Worm (Caenorhabditis elegans) whole organism, mixed stage, embryonic: ENCODE results near the gene sre-45.

Experiments used
- M03D4.4 ChIP-seq: sonication (generic microtip); optimal IDR thresholded peaks from 2 replicates; lab custom pipeline; 2017; ENCODE audit warnings: mild to moderate bottlenecking, missing genetic modification characterization, missing compliant biosample characterization
- nhr-12 ChIP-seq: fragments of 150-350 bp; optimal IDR thresholded peaks from 2 replicates; lab custom pipeline; 2014; ENCODE audit warnings: missing biosample characterization, missing genetic modification characterization
- nhr-76 ChIP-seq: sonication (generic microtip); optimal IDR thresholded peaks from 2 replicates; lab custom pipeline; 2017; ENCODE audit warnings: missing biosample characterization, missing genetic modification characterization
- ztf-11 ChIP-seq: fragments of 150-350 bp; optimal IDR thresholded peaks from 2 replicates; lab custom pipeline; 2014; ENCODE audit warnings: missing biosample characterization, missing genetic modification characterization

DNA sequence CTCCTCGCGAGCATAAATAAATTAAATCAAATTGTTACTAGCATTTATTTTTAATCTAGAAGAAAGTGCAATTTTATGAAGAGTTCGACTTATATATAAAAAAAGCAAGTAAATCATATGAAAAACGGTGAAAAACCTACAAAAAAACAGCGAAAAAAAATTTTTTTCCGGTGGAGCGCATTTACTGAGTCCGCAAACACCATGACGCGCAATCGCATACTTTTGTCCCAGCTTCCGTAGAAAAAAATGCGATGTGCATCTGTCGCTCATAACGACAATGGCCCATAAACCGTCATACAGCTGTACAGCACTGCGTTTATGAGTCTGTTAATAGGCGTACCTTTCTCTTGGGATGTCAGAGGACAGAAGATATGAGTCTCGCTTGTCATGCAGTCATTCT, 40.5 kb upstream of the sre-45 start:
- TF ChIP-seq nhr-76 (tag; lab: Kevin White, UChicago) (no peak), nhr-12 (tag; lab: Kevin White, UChicago) (no peak), ztf-11 (tag; lab: Kevin White, UChicago) (no peak), M03D4.4 (tag; lab: Kevin White, UChicago) (peak; percentile 8)
